Worm (Caenorhabditis elegans): Measurements from ENCODE around the gene F37C4.6.

The F37C4.6 gene

ce11 chrIV:3906393-3906792, 28.3 kb upstream of the F37C4.6 start, which contains the start of gene F56D6.11:
Gene F56D6.11, minus strand, starts transcription at chrIV:3906493.
- TF ChIP-seq snu-23 (GFP tag; optimal IDR thresholded peaks at IDR 0.05) (no peak), nhr-237 (tag; optimal IDR thresholded peaks at IDR 0.05) (no peak), lir-3 (tag; optimal IDR thresholded peaks at IDR 0.05; ENCODE audit: poor library complexity) (no peak), grh-1 (GFP tag; IDR thresholded peaks at IDR 0.05) (no peak), mdl-1 (tag; optimal IDR thresholded peaks at IDR 0.05) (no peak), irx-1 (tag; optimal IDR thresholded peaks at IDR 0.05) (no peak), ceh-8 (GFP tag; optimal IDR thresholded peaks at IDR 0.05) (no peak), ceh-90 (tag; optimal IDR thresholded peaks at IDR 0.05) (no peak), unc-30 (tag; optimal IDR thresholded peaks at IDR 0.05) (no peak), tlp-1 (tag; optimal IDR thresholded peaks at IDR 0.05) (no peak), jun-1 (tag; optimal IDR thresholded peaks at IDR 0.05) (no peak), efl-1 (optimal IDR thresholded peaks at IDR 0.05) (no peak), efl-1 (GFP tag; optimal IDR thresholded peaks at IDR 0.05 in 1 of 2) (no peak), nhr-84 (tag; optimal IDR thresholded peaks at IDR 0.05) (no peak), aha-1 (tag; optimal IDR thresholded peaks at IDR 0.05) (no peak), pqm-1 (tag; optimal IDR thresholded peaks at IDR 0.05) (no peak), ceh-88 (GFP tag; IDR thresholded peaks at IDR 0.05) (no peak), nhr-20 (tag; optimal IDR thresholded peaks at IDR 0.05) (no peak), egl-13 (tag; optimal IDR thresholded peaks at IDR 0.05) (no peak), aly-2 (tag; optimal IDR thresholded peaks at IDR 0.05) (no peak)

- TF ChIP-seq lin-39 (tag; optimal IDR thresholded peaks at IDR 0.05) (no peak), fkh-10 (GFP tag; optimal IDR thresholded peaks at IDR 0.05) (no peak), elt-2 (tag; optimal IDR thresholded peaks at IDR 0.05) (no peak), ceh-8 (GFP tag; optimal IDR thresholded peaks at IDR 0.05) (no peak), xbp-1 (tag; optimal IDR thresholded peaks at IDR 0.05) (no peak), isw-1 (GFP tag; IDR thresholded peaks at IDR 0.05) (no peak), nhr-20 (tag; optimal IDR thresholded peaks at IDR 0.05) (no peak), dpl-1 (GFP tag; optimal IDR thresholded peaks at IDR 0.05) (no peak)
Measured at ce11 chrIV:3904620-3905019, 26.5 kb upstream of the F37C4.6 start, which contains the start of gene F56D6.21. Gene F56D6.21, plus strand, starts transcription at chrIV:3904920.

- TF ChIP-seq sptf-1 (tag; optimal IDR thresholded peaks at IDR 0.05) (no peak), C34B4.2 (tag; optimal IDR thresholded peaks at IDR 0.05) (no peak), nhr-84 (tag; optimal IDR thresholded peaks at IDR 0.05) (no peak), ceh-8 (GFP tag; optimal IDR thresholded peaks at IDR 0.05) (no peak), mdl-1 (tag; optimal IDR thresholded peaks at IDR 0.05) (no peak), ceh-63 (GFP tag; optimal IDR thresholded peaks at IDR 0.05) (no peak), nhr-71 (tag; optimal IDR thresholded peaks at IDR 0.05) (no peak), C04F5.9 (tag; optimal IDR thresholded peaks at IDR 0.05) (no peak), ztf-4 (tag; optimal IDR thresholded peaks at IDR 0.05) (no peak), dsc-1 (tag; optimal IDR thresholded peaks at IDR 0.05) (no peak), ets-5 (GFP tag; IDR thresholded peaks at IDR 0.05) (no peak), irx-1 (tag; optimal IDR thresholded peaks at IDR 0.05) (no peak), swsn-7 (tag; optimal IDR thresholded peaks at IDR 0.05) (no peak), lin-35 (GFP tag; optimal IDR thresholded peaks at IDR 0.05) (no peak), Y116A8C.19 (tag; optimal IDR thresholded peaks at IDR 0.05; ENCODE audit: borderline replicate concordance) (no peak)
Measured at ce11 chrIV:3902955-3903354, 24.8 kb upstream of the F37C4.6 start, which contains the start of gene F56D6.6. Gene F56D6.6, plus strand, starts transcription at chrIV:3903255.

- TF ChIP-seq egl-13 (tag; optimal IDR thresholded peaks at IDR 0.05) (peak; percentile 43), pqm-1 (tag; optimal IDR thresholded peaks at IDR 0.05) (peak; percentile 100), mab-9 (GFP tag; IDR thresholded peaks at IDR 0.05) (no peak), lsy-2 (tag; optimal IDR thresholded peaks at IDR 0.05) (peak in 1 of 2 experiments; percentile 61), lin-35 (GFP tag; optimal IDR thresholded peaks at IDR 0.05) (peak in 1 of 2 experiments; percentile 56), egl-27 (tag; optimal IDR thresholded peaks at IDR 0.05) (peak in 1 of 2 experiments; percentile 23), ceh-82 (tag; optimal IDR thresholded peaks at IDR 0.05) (no peak), nhr-71 (tag; optimal IDR thresholded peaks at IDR 0.05) (no peak), tlp-1 (tag; optimal IDR thresholded peaks at IDR 0.05) (peak; percentile 92), ets-5 (GFP tag; IDR thresholded peaks at IDR 0.05) (no peak), jun-1 (tag; optimal IDR thresholded peaks at IDR 0.05) (peak; percentile 97), nhr-90 (tag; optimal IDR thresholded peaks at IDR 0.05; ENCODE audit: poor library complexity) (peak; percentile 40), elt-2 (tag; optimal IDR thresholded peaks at IDR 0.05) (peak; percentile 100), nhr-20 (tag; optimal IDR thresholded peaks at IDR 0.05) (peak; percentile 32), unc-130 (tag; optimal IDR thresholded peaks at IDR 0.05) (no peak), efl-1 (optimal IDR thresholded peaks at IDR 0.05) (no peak), efl-1 (GFP tag; optimal IDR thresholded peaks at IDR 0.05 in 1 of 2) (peak in 1 of 2 experiments; percentile 78), hpl-2 (GFP tag; optimal IDR thresholded peaks at IDR 0.05) (peak; percentile 5), pax-3 (tag; optimal IDR thresholded peaks at IDR 0.05) (peak; percentile 68)
Measured at ce11 chrIV:3899719-3900554, 21.8 kb upstream of the F37C4.6 start, which contains the start of gene srz-62. Gene srz-62, plus strand, starts transcription at chrIV:3900504.

Data from whole organism, L1 larva.